Worm (Caenorhabditis elegans) whole organism, young adult: ENCODE measurements around the gene pcf-11.

Source experiments
- F52B5.7 ChIP-seq: sonication (generic microtip); optimal IDR thresholded peaks from 2 replicates; lab custom pipeline; 2016; ENCODE audit warnings: mild to moderate bottlenecking, missing genetic modification characterization, missing compliant biosample characterization
- K11D2.4 ChIP-seq: fragments of 200-800 bp; sonication (Bioruptor generic); IDR thresholded peaks from 2 replicates; pipeline ENCODE4 v1.3.6; 2022; ENCODE audit warnings: missing genetic modification reagents, missing genetic modification characterization, missing compliant biosample characterization
- ceh-27 ChIP-seq: fragments of 200-800 bp; sonication (Bioruptor generic); optimal IDR thresholded peaks from 2 replicates; lab custom pipeline; 2018; ENCODE audit warnings: mild to moderate bottlenecking, missing genetic modification characterization, moderate library complexity, missing compliant biosample characterization
- gei-17 ChIP-seq: fragments of 200-800 bp; sonication (Bioruptor generic); optimal IDR thresholded peaks from 2 replicates; lab custom pipeline; 2018; ENCODE audit warnings: mild to moderate bottlenecking, missing genetic modification characterization, missing compliant biosample characterization
- hmg-20 ChIP-seq: fragments of 200-800 bp; sonication (Bioruptor generic); IDR thresholded peaks from 2 replicates; pipeline ENCODE4 v1.3.6; 2022; ENCODE audit warnings: missing genetic modification reagents, missing genetic modification characterization, missing compliant biosample characterization
- lsy-27 ChIP-seq: sonication (generic microtip); optimal IDR thresholded peaks from 2 replicates; lab custom pipeline; 2017; ENCODE audit warnings: missing genetic modification characterization, mild to moderate bottlenecking, missing compliant biosample characterization, antibody characterized with exemption, missing genotype, borderline replicate concordance; ENCODE audit not compliant: insufficient read depth
- unc-62 ChIP-seq: fragments of 150-350 bp; optimal IDR thresholded peaks from 2 replicates; lab custom pipeline; 2014; ENCODE audit warnings: missing biosample characterization, missing genetic modification reagents, missing genetic modification characterization
- zfh-2 ChIP-seq: fragments of 200-800 bp; sonication (Bioruptor generic); conservative IDR thresholded peaks from 2 replicates; pipeline ENCODE4 v1.3.6; 2022; ENCODE audit warnings: missing genetic modification reagents, missing genetic modification characterization, missing compliant biosample characterization
- zim-3 ChIP-seq: sonication (generic microtip); optimal IDR thresholded peaks from 2 replicates; lab custom pipeline; 2017; ENCODE audit warnings: mild to moderate bottlenecking, missing genetic modification characterization, moderate library complexity, missing compliant biosample characterization
- ztf-6 ChIP-seq: fragments of 200-800 bp; sonication (Bioruptor generic); IDR thresholded peaks from 2 replicates; pipeline ENCODE4 v1.3.6; 2022; ENCODE audit warnings: missing genetic modification reagents, missing genetic modification characterization, missing compliant biosample characterization

ce11 chrIII:5053541-5053940, 28.8 kb downstream of the pcf-11 start, which contains the start of gene C45G9.8:
- TF ChIP-seq unc-62 (GFP tag; lab: Kevin White, UChicago) (no peak), gei-17 (GFP tag; lab: Kevin White, UChicago) (no peak), zfh-2 (GFP tag; lab: Robert Waterston, UW) (no peak), zim-3 (tag; lab: Kevin White, UChicago) (no peak), K11D2.4 (GFP tag; lab: Robert Waterston, UW) (no peak), lsy-27 (no peak), F52B5.7 (tag; lab: Kevin White, UChicago) (no peak), hmg-20 (GFP tag; lab: Robert Waterston, UW) (no peak), ceh-27 (no peak), ztf-6 (GFP tag; lab: Robert Waterston, UW) (no peak)
